Worm (Caenorhabditis elegans) whole organism, early embryonic: ENCODE measurements around the gene F57G9.3.

ENCODE experiments used
- F13C5.2 ChIP-seq: sonication (generic microtip); optimal IDR thresholded peaks from 2 replicates; lab custom pipeline; 2017; ENCODE audit warnings: mild to moderate bottlenecking, missing genetic modification characterization, inconsistent platforms, missing compliant biosample characterization
- ama-1 ChIP-seq: fragments of 150-350 bp; optimal IDR thresholded peaks from 2 replicates; lab custom pipeline; 2014
- flt-1 ChIP-seq: fragments of 200-800 bp; sonication (Bioruptor generic); IDR thresholded peaks from 2 replicates; pipeline ENCODE4 v1.3.6; 2022; ENCODE audit warnings: missing genetic modification characterization, missing compliant biosample characterization

- TF ChIP-seq ama-1 (no peak), flt-1 (GFP tag; lab: Robert Waterston, UW) (no peak), F13C5.2 (tag; lab: Kevin White, UChicago) (no peak)
Observed at ce11 chrII:12397656-12398055, 12.4 kb downstream of the F57G9.3 start, which contains the start of gene F57G9.7.
